Worm (Caenorhabditis elegans) whole organism, late embryonic: ENCODE measurements around the gene him-4.

Experiments used
- ahr-1 ChIP-seq: sonication (generic microtip); optimal IDR thresholded peaks from 2 replicates; lab custom pipeline; 2016; ENCODE audit warnings: missing genetic modification characterization, missing compliant biosample characterization
- ceh-31 ChIP-seq: sonication (generic microtip); optimal IDR thresholded peaks from 2 replicates; lab custom pipeline; 2016; ENCODE audit warnings: missing genetic modification characterization, missing compliant biosample characterization
- dmd-4 ChIP-seq: sonication (generic microtip); optimal IDR thresholded peaks from 2 replicates; lab custom pipeline; 2016; ENCODE audit warnings: borderline replicate concordance, missing genetic modification characterization, missing compliant biosample characterization
- nhr-232 ChIP-seq: sonication (generic microtip); optimal IDR thresholded peaks from 2 replicates; lab custom pipeline; 2016; ENCODE audit warnings: missing genetic modification characterization, missing compliant biosample characterization
- tbx-7 ChIP-seq: sonication (generic microtip); optimal IDR thresholded peaks from 2 replicates; lab custom pipeline; 2016; ENCODE audit warnings: missing genotype, missing genetic modification characterization, missing compliant biosample characterization

- TF ChIP-seq dmd-4 (tag; lab: Kevin White, UChicago) (no peak), ahr-1 (tag; lab: Kevin White, UChicago) (no peak), tbx-7 (no peak), ceh-31 (tag; lab: Kevin White, UChicago) (no peak), nhr-232 (no peak)
These were observed 60.1 kb downstream of the him-4 start, which contains the start of gene T09B9.5 for ce11 chrX:9777481-9777880.
